Fruit fly (Drosophila melanogaster) whole organism, prepupa: ENCODE results near the gene iav.

Source experiments
- Blimp-1 ChIP-seq: fragments of 200-800 bp; sonication (Bioruptor generic); optimal IDR thresholded peaks from 3 replicates; lab custom pipeline; 2017; ENCODE audit warnings: missing biosample characterization, missing genetic modification characterization, mild to moderate bottlenecking, moderate library complexity, missing genetic modification reagents
- CG10631 ChIP-seq: fragments of 200-800 bp; sonication (Bioruptor generic); optimal IDR thresholded peaks from 2 replicates; lab custom pipeline; 2016; ENCODE audit warnings: missing biosample characterization, missing genetic modification characterization
- CG1621 ChIP-seq: fragments of 200-800 bp; sonication (Bioruptor generic); optimal IDR thresholded peaks from 3 replicates; lab custom pipeline; 2018; ENCODE audit warnings: missing biosample characterization, mild to moderate bottlenecking, missing genetic modification characterization
- CG34406 ChIP-seq: fragments of 200-800 bp; sonication (Bioruptor generic); optimal IDR thresholded peaks from 3 replicates; lab custom pipeline; 2016; ENCODE audit warnings: missing biosample characterization, missing genetic modification characterization
- CG3919 ChIP-seq: fragments of 200-800 bp; sonication (Bioruptor generic); optimal IDR thresholded peaks from 3 replicates; lab custom pipeline; 2016; ENCODE audit warnings: missing biosample characterization, missing genetic modification characterization
- CG6163 ChIP-seq: fragments of 200-800 bp; sonication (Bioruptor generic); IDR thresholded peaks from 3 replicates; pipeline ENCODE4 v1.3.6; 2022; ENCODE audit warnings: missing biosample characterization, missing genetic modification characterization
- CG8319 ChIP-seq: fragments of 200-800 bp; sonication (Bioruptor generic); optimal IDR thresholded peaks from 3 replicates; lab custom pipeline; 2016; ENCODE audit warnings: missing biosample characterization, missing genetic modification characterization
- Eip93F ChIP-seq: fragments of 200-800 bp; sonication (Bioruptor generic); optimal IDR thresholded peaks from 2 replicates; lab custom pipeline; 2016; ENCODE audit warnings: missing biosample characterization, mild to moderate bottlenecking, missing genetic modification characterization
- topi ChIP-seq: fragments of 200-800 bp; sonication (Bioruptor generic); optimal IDR thresholded peaks from 3 replicates; lab custom pipeline; 2016; ENCODE audit warnings: missing biosample characterization, missing genetic modification characterization

dm6 chrX:6861523-6862077, 47.8 kb downstream of the iav start:
- TF ChIP-seq topi (GFP tag; lab: Kevin White, UChicago): peak; percentile 88
- peak; percentile 74 for TF ChIP-seq CG3919
- TF ChIP-seq CG10631 (GFP tag; lab: Kevin White, UChicago): peak; percentile 78
- peak; percentile 48 for TF ChIP-seq Blimp-1 (GFP tag; lab: Kevin White, UChicago)
- no peak for TF ChIP-seq CG8319 (GFP tag; lab: Kevin White, UChicago)
- peak; percentile 1 for TF ChIP-seq Eip93F
- TF ChIP-seq CG34406 (GFP tag; lab: Kevin White, UChicago): peak; percentile 66
- peak; percentile 83 for TF ChIP-seq CG6163 (GFP tag; lab: Robert Waterston, UW)
- peak; percentile 64 for TF ChIP-seq CG1621
